Fruit fly (Drosophila melanogaster): ENCODE results near the gene Task6.

The Task6 gene

DNA sequence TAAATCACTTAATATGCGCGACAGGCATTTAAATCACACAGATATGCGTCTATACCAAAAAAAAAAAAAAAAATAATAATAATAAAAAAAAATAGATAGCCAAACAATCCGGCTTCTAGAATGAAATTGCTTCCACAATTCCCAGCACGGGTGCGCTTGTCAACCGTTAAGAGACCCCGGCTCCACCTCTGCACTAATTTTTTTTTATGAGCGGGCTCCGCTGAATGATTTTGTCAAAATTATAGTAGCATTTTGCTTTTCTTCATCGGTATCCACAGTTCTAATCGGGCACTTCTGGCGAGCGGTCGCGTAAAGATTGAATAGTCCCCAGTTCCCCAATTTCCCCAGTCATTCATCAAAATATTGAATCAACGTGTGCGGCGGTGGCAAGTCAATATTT lies 32.1 kb upstream of the Task6 start, which contains the start of gene Adgf-C:
Gene Adgf-C, plus strand, starts transcription at position 301 of the 400 bp plus-strand sequence.
- TF ChIP-seq CG43689 (GFP tag; IDR thresholded peaks at IDR 0.05) (no peak), ssp (GFP tag; IDR thresholded peaks at IDR 0.05) (no peak), CG3407 (GFP tag; optimal IDR thresholded peaks at IDR 0.05) (no peak), CG10321 (GFP tag; IDR thresholded peaks at IDR 0.05) (no peak), CG2202 (tag; optimal IDR thresholded peaks at IDR 0.05) (no peak), Myb (GFP tag; optimal IDR thresholded peaks at IDR 0.05) (no peak), Neu2 (GFP tag; optimal IDR thresholded peaks at IDR 0.05; ENCODE audit: borderline replicate concordance) (no peak), fd96Cb (tag; optimal IDR thresholded peaks at IDR 0.05) (no peak), Hmr (GFP tag; optimal IDR thresholded peaks at IDR 0.05) (no peak), CG7745 (tag; optimal IDR thresholded peaks at IDR 0.05) (no peak), CG15073 (GFP tag; optimal IDR thresholded peaks at IDR 0.05) (no peak), Opbp (GFP tag; IDR thresholded peaks at IDR 0.05; ENCODE audit: partially characterized antibody) (no peak), chif (GFP tag; optimal IDR thresholded peaks at IDR 0.05) (no peak), odd (GFP tag; optimal IDR thresholded peaks at IDR 0.05) (no peak), lola (GFP tag; optimal IDR thresholded peaks at IDR 0.05) (no peak), ttk (GFP tag; IDR thresholded peaks at IDR 0.05) (no peak), bab2 (GFP tag; optimal IDR thresholded peaks at IDR 0.05) (no peak)

DNA sequence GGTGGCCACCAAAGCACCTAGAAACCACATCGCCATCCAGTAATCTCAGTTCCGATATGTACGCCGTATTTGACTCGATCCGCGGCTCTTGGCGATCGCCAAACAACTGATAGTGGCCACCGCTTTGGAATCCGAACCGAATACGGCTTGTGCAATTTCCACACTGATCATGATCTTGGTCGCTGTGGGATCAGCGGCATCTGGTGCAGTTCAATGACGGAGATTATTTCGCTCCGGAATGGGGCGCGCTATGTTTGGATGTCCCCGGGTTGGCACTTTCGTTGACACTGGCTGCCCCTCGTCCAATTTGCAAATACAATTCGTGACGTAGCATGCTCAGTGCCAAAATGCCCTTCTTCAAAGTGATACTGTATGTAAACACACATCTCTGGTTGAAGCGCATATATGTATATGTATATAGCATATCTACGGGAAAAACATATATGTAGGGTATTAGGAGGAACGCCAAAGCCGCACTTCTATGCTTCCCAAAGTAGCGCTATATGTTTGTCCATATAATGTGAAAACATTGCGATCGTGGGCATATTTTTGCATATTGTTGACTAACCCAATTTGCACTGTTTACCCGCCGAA lies 31.0 kb upstream of the Task6 start, which contains the start of gene Adgf-D:
Gene Adgf-D, minus strand, starts transcription at position 111 of the 594 bp plus-strand sequence.
- TF ChIP-seq fd96Cb (tag; optimal IDR thresholded peaks at IDR 0.05) = no peak
- TF ChIP-seq CG3995 (GFP tag; optimal IDR thresholded peaks at IDR 0.05) = no peak
- no peak for TF ChIP-seq tap (tag; optimal IDR thresholded peaks at IDR 0.05)
- 0 out of 2 replicates have a peak, but pooled peaks have one; percentile 16 for TF ChIP-seq gsb (GFP tag; IDR thresholded peaks at IDR 0.05)
- no peak for TF ChIP-seq Taf1 (GFP tag; IDR thresholded peaks at IDR 0.05)
- no peak for TF ChIP-seq Fer2 (tag; optimal IDR thresholded peaks at IDR 0.05)
- TF ChIP-seq CG17328 (GFP tag; IDR thresholded peaks at IDR 0.05) = no peak
- no peak for TF ChIP-seq Tbp (GFP tag; optimal IDR thresholded peaks at IDR 0.05)
- TF ChIP-seq CG18599 (GFP tag; optimal IDR thresholded peaks at IDR 0.05) = no peak
- no peak for TF ChIP-seq CG7963 (GFP tag; IDR thresholded peaks at IDR 0.05; ENCODE audit: partially characterized antibody)
- no peak for TF ChIP-seq D19A (tag; optimal IDR thresholded peaks at IDR 0.05)
- TF ChIP-seq hkb (optimal IDR thresholded peaks at IDR 0.05) = no peak
- no peak for TF ChIP-seq hkb (GFP tag; IDR thresholded peaks at IDR 0.05)
- TF ChIP-seq CG3281 (GFP tag; optimal IDR thresholded peaks at IDR 0.05) = no peak
- TF ChIP-seq CG6791 (GFP tag; IDR thresholded peaks at IDR 0.05; ENCODE audit: partially characterized antibody) = no peak
- TF ChIP-seq CG6854 (GFP tag; optimal IDR thresholded peaks at IDR 0.05) = no peak
- TF ChIP-seq Spps (tag; optimal IDR thresholded peaks at IDR 0.05) = no peak
- no peak for TF ChIP-seq BtbVII (GFP tag; optimal IDR thresholded peaks at IDR 0.05)
- TF ChIP-seq CG1603 (tag; optimal IDR thresholded peaks at IDR 0.05) = no peak
- peak; percentile 10 for TF ChIP-seq Med (GFP tag)
- TF ChIP-seq slp2 (GFP tag; optimal IDR thresholded peaks at IDR 0.05) = no peak
- TF ChIP-seq sqz (GFP tag; optimal IDR thresholded peaks at IDR 0.05) = no peak
- 0 out of 3 replicates have a peak, but pooled peaks have one; percentile 34 for TF ChIP-seq CG11456 (GFP tag; IDR thresholded peaks at IDR 0.05)
- no peak for TF ChIP-seq nerfin-1 (tag; optimal IDR thresholded peaks at IDR 0.05)
- peak; percentile 90 for TF ChIP-seq CG10274 (GFP tag; optimal IDR thresholded peaks at IDR 0.05)
- no peak for TF ChIP-seq sug (tag; optimal IDR thresholded peaks at IDR 0.05)
- TF ChIP-seq CG7987 (GFP tag; optimal IDR thresholded peaks at IDR 0.05) = no peak
- TF ChIP-seq CG10462 (GFP tag; optimal IDR thresholded peaks at IDR 0.05) = no peak
- no peak for TF ChIP-seq CG1233 (GFP tag; optimal IDR thresholded peaks at IDR 0.05)
- TF ChIP-seq BEAF-32 (GFP tag; optimal IDR thresholded peaks at IDR 0.05) = no peak
- no peak for TF ChIP-seq al (GFP tag; IDR thresholded peaks at IDR 0.05)
- TF ChIP-seq dmrt11E (tag; optimal IDR thresholded peaks at IDR 0.05) = no peak
- TF ChIP-seq sens (GFP tag) = peak; percentile 69
- TF ChIP-seq Ets65A (GFP tag) = peak; percentile 92
